Worm (Caenorhabditis elegans) whole organism, L4 larva: ENCODE results near the gene Y67D8C.2.

ENCODE experiments used
- attf-4 ChIP-seq: sonication (generic microtip); optimal IDR thresholded peaks from 3 replicates; lab custom pipeline; 2017; ENCODE audit warnings: missing biosample characterization, missing genetic modification characterization
- dmd-6 ChIP-seq: fragments of 200-800 bp; sonication (Bioruptor generic); IDR thresholded peaks from 2 replicates; pipeline ENCODE4 v1.3.6; 2022; ENCODE audit warnings: missing genetic modification reagents, missing genetic modification characterization, missing compliant biosample characterization
- dpl-1 ChIP-seq: fragments of 150-350 bp; optimal IDR thresholded peaks from 2 replicates; lab custom pipeline; 2014; ENCODE audit warnings: missing biosample characterization, missing genetic modification reagents, missing genetic modification characterization
- egl-27 ChIP-seq: sonication (generic microtip); optimal IDR thresholded peaks from 3 replicates; lab custom pipeline; 2017; ENCODE audit warnings: missing biosample characterization, missing genetic modification reagents, missing genetic modification characterization
- lin-15B ChIP-seq: fragments of 150-350 bp; sonication (generic microtip); optimal IDR thresholded peaks from 3 replicates; lab custom pipeline; 2014; ENCODE audit warnings: missing biosample characterization, missing genetic modification characterization
- nhr-237 ChIP-seq: sonication (generic microtip); optimal IDR thresholded peaks from 2 replicates; lab custom pipeline; 2017; ENCODE audit warnings: missing biosample characterization, missing genetic modification characterization
- nhr-41 ChIP-seq: fragments of 200-800 bp; sonication (Bioruptor generic); IDR thresholded peaks from 2 replicates; pipeline ENCODE4 v1.3.6; 2022; ENCODE audit warnings: missing genetic modification reagents, missing genetic modification characterization, missing compliant biosample characterization
- skn-1 ChIP-seq: fragments of 150-350 bp; optimal IDR thresholded peaks from 2 replicates; lab custom pipeline; 2014; ENCODE audit warnings: missing biosample characterization, missing genetic modification characterization
- spr-3 ChIP-seq: fragments of 200-800 bp; sonication (Bioruptor generic); optimal IDR thresholded peaks from 2 replicates; lab custom pipeline; 2018; ENCODE audit warnings: mild to moderate bottlenecking, missing genetic modification characterization, missing compliant biosample characterization
- zag-1 ChIP-seq: fragments of 150-350 bp; optimal IDR thresholded peaks from 2 replicates; lab custom pipeline; 2014; ENCODE audit warnings: missing biosample characterization, missing genetic modification characterization

DNA sequence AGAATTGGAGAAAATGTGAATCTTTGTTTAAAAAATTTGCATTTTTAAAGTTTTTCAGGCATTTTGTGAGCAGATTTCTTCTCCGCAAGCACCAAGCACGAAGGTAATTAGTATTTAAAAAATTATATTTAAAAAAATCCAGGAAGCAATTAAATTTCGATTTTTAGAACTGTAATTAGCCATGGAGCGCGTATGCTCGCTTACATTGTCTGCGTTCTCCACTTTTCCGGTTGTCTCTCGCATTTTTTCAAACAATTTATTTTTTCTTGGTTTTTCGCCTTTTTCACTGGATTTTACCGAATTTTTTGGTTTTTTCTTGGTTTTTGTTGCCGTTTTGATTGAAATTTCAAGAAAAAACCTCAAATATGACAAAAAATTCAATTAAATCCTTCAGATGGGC is 16.8 kb upstream of the Y67D8C.2 start:
- TF ChIP-seq dmd-6 (GFP tag; lab: Robert Waterston, UW) (no peak), zag-1 (tag; lab: Kevin White, UChicago) (no peak), skn-1 (tag; lab: Kevin White, UChicago) (no peak), attf-4 (no peak), dpl-1 (GFP tag; lab: Kevin White, UChicago) (no peak), egl-27 (tag; lab: Kevin White, UChicago) (no peak), nhr-237 (tag; lab: Kevin White, UChicago) (no peak), lin-15B (tag; lab: Kevin White, UChicago) (no peak), spr-3 (GFP tag; lab: Kevin White, UChicago) (no peak), nhr-41 (GFP tag; lab: Robert Waterston, UW) (no peak)
